Fruit fly (Drosophila melanogaster): ENCODE data around the gene CG34434.

Gene CG34434

DNA sequence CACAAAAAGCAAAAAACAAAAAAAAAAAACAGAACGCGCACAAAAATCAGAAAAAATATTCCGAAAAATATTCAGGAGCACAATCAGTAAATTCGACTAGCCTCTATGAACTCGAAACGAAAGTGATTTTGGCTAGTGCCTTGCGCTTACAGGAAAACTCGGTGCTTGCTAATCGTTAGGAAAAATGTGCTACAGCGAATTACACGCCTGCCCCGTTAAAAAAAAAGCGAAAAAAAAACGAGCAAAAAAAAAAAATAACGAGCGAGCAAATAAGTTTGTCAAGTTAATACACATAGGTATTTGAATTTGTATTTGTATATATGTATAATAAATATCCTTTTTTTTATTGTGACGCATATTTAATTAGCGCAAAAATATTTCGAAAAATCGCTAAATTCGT is at the start of gene CG34434:
TSS of gene CG34434 (minus strand) at position 101 of the 400 bp plus-strand sequence.
- TF ChIP-seq CG7045 (GFP tag; optimal IDR thresholded peaks at IDR 0.05) (no peak), Hr96 (GFP tag; optimal IDR thresholded peaks at IDR 0.05) (no peak), Mnt (GFP tag; optimal IDR thresholded peaks at IDR 0.05) (no peak), Crg-1 (GFP tag; optimal IDR thresholded peaks at IDR 0.05) (no peak), ovo (GFP tag; optimal IDR thresholded peaks at IDR 0.05) (no peak), kay (GFP tag; ENCODE audit: borderline replicate concordance) (no peak), CG14711 (tag; optimal IDR thresholded peaks at IDR 0.05) (no peak)

- no peak for TF ChIP-seq cnc (optimal IDR thresholded peaks at IDR 0.05)
- no peak for TF ChIP-seq Hr96 (GFP tag; optimal IDR thresholded peaks at IDR 0.05)
- TF ChIP-seq CG7101 (tag; optimal IDR thresholded peaks at IDR 0.05), result peak; percentile 2
- TF ChIP-seq CG5204 (GFP tag; optimal IDR thresholded peaks at IDR 0.05), result no peak
- no peak for TF ChIP-seq CG33017 (tag; optimal IDR thresholded peaks at IDR 0.05)
- peak; percentile 62 for TF ChIP-seq tj (GFP tag; optimal IDR thresholded peaks at IDR 0.05)
- TF ChIP-seq kay (GFP tag; ENCODE audit: borderline replicate concordance), result no peak
- peak; percentile 27 for TF ChIP-seq pad (GFP tag; optimal IDR thresholded peaks at IDR 0.05)
- peak; percentile 34 for TF ChIP-seq cic (GFP tag; optimal IDR thresholded peaks at IDR 0.05)
- TF ChIP-seq Crg-1 (GFP tag; optimal IDR thresholded peaks at IDR 0.05), result peak; percentile 59
- TF ChIP-seq Clk (GFP tag; optimal IDR thresholded peaks at IDR 0.05), result no peak
- TF ChIP-seq Mnt (GFP tag; optimal IDR thresholded peaks at IDR 0.05), result peak; percentile 68
- TF ChIP-seq CG12768 (GFP tag; optimal IDR thresholded peaks at IDR 0.05), result no peak
- peak; percentile 44 for TF ChIP-seq CG1620 (GFP tag; optimal IDR thresholded peaks at IDR 0.05)
- peak; percentile 7 for TF ChIP-seq toe (GFP tag; optimal IDR thresholded peaks at IDR 0.05)
- TF ChIP-seq CG11617 (GFP tag; optimal IDR thresholded peaks at IDR 0.05), result no peak
- peak; percentile 65 for TF ChIP-seq bab1 (GFP tag; optimal IDR thresholded peaks at IDR 0.05)
- TF ChIP-seq CG14711 (tag; optimal IDR thresholded peaks at IDR 0.05), result peak; percentile 15
- TF ChIP-seq CG7045 (GFP tag; optimal IDR thresholded peaks at IDR 0.05), result no peak
- no peak for TF ChIP-seq ovo (GFP tag; optimal IDR thresholded peaks at IDR 0.05)
Observed at dm6 chrX:5665902-5666301, 49.7 kb upstream of the CG34434 start, which contains the start of the genes Sirt4 and CG4119. TSS of gene Sirt4 (minus strand) at chrX:5665940. TSS of gene CG4119 (plus strand) at chrX:5666052.

dm6 chrX:5664222-5664621 is 48.1 kb upstream of the CG34434 start:
- no peak for TF ChIP-seq Crg-1 (GFP tag; optimal IDR thresholded peaks at IDR 0.05)
- TF ChIP-seq CG14711 (tag; optimal IDR thresholded peaks at IDR 0.05), result no peak
- TF ChIP-seq toe (GFP tag; optimal IDR thresholded peaks at IDR 0.05), result no peak
- peak; percentile 4 for TF ChIP-seq pad (GFP tag; optimal IDR thresholded peaks at IDR 0.05)
- peak; percentile 33 for TF ChIP-seq Mnt (GFP tag; optimal IDR thresholded peaks at IDR 0.05)
- no peak for TF ChIP-seq CG1620 (GFP tag; optimal IDR thresholded peaks at IDR 0.05)
- TF ChIP-seq CG7101 (tag; optimal IDR thresholded peaks at IDR 0.05), result no peak
- no peak for TF ChIP-seq CG12768 (GFP tag; optimal IDR thresholded peaks at IDR 0.05)
- TF ChIP-seq CG5204 (GFP tag; optimal IDR thresholded peaks at IDR 0.05), result no peak

- TF ChIP-seq CG1620 (GFP tag; optimal IDR thresholded peaks at IDR 0.05) (no peak), CG7045 (GFP tag; optimal IDR thresholded peaks at IDR 0.05) (no peak), Mnt (GFP tag; optimal IDR thresholded peaks at IDR 0.05) (no peak), CG5204 (GFP tag; optimal IDR thresholded peaks at IDR 0.05) (no peak), Hr96 (GFP tag; optimal IDR thresholded peaks at IDR 0.05) (no peak), cic (GFP tag; optimal IDR thresholded peaks at IDR 0.05) (no peak), pad (GFP tag; optimal IDR thresholded peaks at IDR 0.05) (no peak), Clk (GFP tag; optimal IDR thresholded peaks at IDR 0.05) (no peak), Crg-1 (GFP tag; optimal IDR thresholded peaks at IDR 0.05) (no peak), ovo (GFP tag; optimal IDR thresholded peaks at IDR 0.05) (no peak), CG14711 (tag; optimal IDR thresholded peaks at IDR 0.05) (no peak), tj (GFP tag; optimal IDR thresholded peaks at IDR 0.05) (no peak), kay (GFP tag; ENCODE audit: borderline replicate concordance) (no peak), CG11617 (GFP tag; optimal IDR thresholded peaks at IDR 0.05) (no peak), CG33017 (tag; optimal IDR thresholded peaks at IDR 0.05) (no peak)
Observed at dm6 chrX:5662761-5663160, 46.6 kb upstream of the CG34434 start, which contains the start of gene OtopLc. TSS of gene OtopLc (minus strand) at chrX:5662861.

- TF ChIP-seq kay (GFP tag; ENCODE audit: borderline replicate concordance) (no peak), tj (GFP tag; optimal IDR thresholded peaks at IDR 0.05) (no peak), CG7101 (tag; optimal IDR thresholded peaks at IDR 0.05) (no peak), CG14711 (tag; optimal IDR thresholded peaks at IDR 0.05) (no peak), bab1 (GFP tag; optimal IDR thresholded peaks at IDR 0.05) (no peak), Mnt (GFP tag; optimal IDR thresholded peaks at IDR 0.05) (no peak), pad (GFP tag; optimal IDR thresholded peaks at IDR 0.05) (peak; percentile 53)
Observed at dm6 chrX:5661971-5662370, 45.8 kb upstream of the CG34434 start.

DNA sequence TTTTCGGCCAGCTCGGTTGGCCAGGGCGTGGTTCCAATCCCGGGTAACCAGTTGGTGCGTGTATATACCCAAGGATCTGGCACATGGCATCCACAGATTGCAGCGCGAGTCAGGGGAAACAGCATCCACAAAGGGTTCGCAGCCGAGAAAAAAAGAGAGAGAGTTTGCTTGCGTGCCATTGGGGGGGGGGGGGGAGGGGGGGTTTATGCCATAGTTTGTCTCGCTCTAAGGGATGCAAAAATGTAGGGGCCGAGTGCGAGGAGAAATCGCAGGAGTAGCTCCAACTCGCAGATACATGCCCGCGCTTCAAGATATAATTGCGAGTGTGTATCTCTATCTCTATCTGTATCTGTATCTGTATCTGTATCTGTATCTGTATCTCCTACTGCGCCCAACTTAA is 33.8 kb upstream of the CG34434 start:
- TF ChIP-seq Clk (GFP tag; optimal IDR thresholded peaks at IDR 0.05) (no peak), pad (GFP tag; optimal IDR thresholded peaks at IDR 0.05) (peak; percentile 96), cnc (optimal IDR thresholded peaks at IDR 0.05) (no peak), CG7045 (GFP tag; optimal IDR thresholded peaks at IDR 0.05) (no peak), CG11617 (GFP tag; optimal IDR thresholded peaks at IDR 0.05) (no peak)

dm6 chrX:5649387-5649786 is 33.2 kb upstream of the CG34434 start:
- TF ChIP-seq CG33017 (tag; optimal IDR thresholded peaks at IDR 0.05) (no peak), Mnt (GFP tag; optimal IDR thresholded peaks at IDR 0.05) (no peak), ovo (GFP tag; optimal IDR thresholded peaks at IDR 0.05) (no peak), CG1620 (GFP tag; optimal IDR thresholded peaks at IDR 0.05) (no peak), CG11617 (GFP tag; optimal IDR thresholded peaks at IDR 0.05) (no peak), pad (GFP tag; optimal IDR thresholded peaks at IDR 0.05) (no peak)

Data from whole organism, adult.